Worm (Caenorhabditis elegans): ENCODE results near the gene ran-2.

DNA sequence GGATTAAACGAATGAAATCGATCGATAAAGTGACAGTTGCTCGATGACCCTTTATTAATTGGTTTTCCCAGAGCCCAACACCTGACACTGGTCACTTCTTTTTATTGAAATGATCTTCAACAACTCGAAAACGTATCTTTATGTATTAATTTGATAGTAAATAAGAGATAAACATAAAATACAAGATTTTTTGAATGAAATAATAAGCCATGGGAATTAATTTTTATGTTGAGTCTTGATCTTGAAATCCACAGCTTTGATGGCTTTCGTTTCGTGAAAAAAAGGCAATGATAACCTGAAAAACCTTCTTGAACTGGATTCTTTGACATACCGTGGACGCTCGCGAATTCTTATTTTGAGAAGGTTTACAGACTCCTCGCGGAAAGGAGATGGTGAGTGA, 25.8 kb upstream of the ran-2 start, which contains the start of gene pcp-5:
- no peak for TF ChIP-seq unc-62 (GFP tag; optimal IDR thresholded peaks at IDR 0.05)
- no peak for TF ChIP-seq fos-1 (tag; optimal IDR thresholded peaks at IDR 0.05)
- TF ChIP-seq tbx-2 (tag; optimal IDR thresholded peaks at IDR 0.05) = no peak
